Worm (Caenorhabditis elegans) whole organism, young adult: ENCODE data around the gene F08H9.4.

Experiments used
- B0261.1 ChIP-seq: sonication (generic microtip); optimal IDR thresholded peaks from 2 replicates; lab custom pipeline; 2016; ENCODE audit warnings: mild to moderate bottlenecking, missing genetic modification characterization, moderate library complexity, missing compliant biosample characterization
- B0336.3 ChIP-seq: fragments of 200-800 bp; sonication (Bioruptor generic); IDR thresholded peaks from 2 replicates; pipeline ENCODE4 v1.3.6; 2022; ENCODE audit warnings: missing genetic modification characterization, missing compliant biosample characterization
- C17E4.6 ChIP-seq: fragments of 200-800 bp; sonication (Bioruptor generic); IDR thresholded peaks from 2 replicates; pipeline ENCODE4 v1.3.6; 2022; ENCODE audit warnings: missing genetic modification reagents, missing genetic modification characterization, missing compliant biosample characterization
- F10E7.11 ChIP-seq: sonication (generic microtip); optimal IDR thresholded peaks from 2 replicates; lab custom pipeline; 2017; ENCODE audit warnings: mild to moderate bottlenecking, missing genetic modification characterization, moderate library complexity, missing compliant biosample characterization
- F33H1.4 ChIP-seq: fragments of 200-800 bp; sonication (Bioruptor generic); IDR thresholded peaks from 2 replicates; pipeline ENCODE4 v1.3.6; 2022; ENCODE audit warnings: missing genetic modification reagents, missing genetic modification characterization, missing compliant biosample characterization
- Y53G8AR.9 ChIP-seq: fragments of 200-800 bp; sonication (Bioruptor generic); conservative IDR thresholded peaks from 2 replicates; pipeline ENCODE4 v1.3.6; 2022; ENCODE audit warnings: missing genetic modification reagents, missing genetic modification characterization, missing compliant biosample characterization
- Y95B8A.8 ChIP-seq: fragments of 200-800 bp; sonication (Bioruptor generic); IDR thresholded peaks from 2 replicates; pipeline ENCODE4 v1.3.6; 2022; ENCODE audit warnings: missing genetic modification reagents, missing genetic modification characterization, missing compliant biosample characterization
- bed-2 ChIP-seq: fragments of 200-800 bp; sonication (Bioruptor generic); IDR thresholded peaks from 2 replicates; pipeline ENCODE4 v1.3.6; 2022; ENCODE audit warnings: missing genetic modification reagents, missing genetic modification characterization, missing compliant biosample characterization
- ccch-3 ChIP-seq: fragments of 200-800 bp; sonication (Bioruptor generic); optimal IDR thresholded peaks from 2 replicates; lab custom pipeline; 2018; ENCODE audit warnings: mild to moderate bottlenecking, missing genetic modification characterization, missing compliant biosample characterization
- cebp-2 ChIP-seq: fragments of 200-800 bp; sonication (Bioruptor generic); IDR thresholded peaks from 2 replicates; pipeline ENCODE4 v1.3.6; 2022; ENCODE audit warnings: missing genetic modification characterization, missing compliant biosample characterization
- ceh-100 ChIP-seq: fragments of 200-800 bp; sonication (Bioruptor generic); IDR thresholded peaks from 2 replicates; pipeline ENCODE4 v1.3.6; 2022; ENCODE audit warnings: missing genetic modification reagents, missing genetic modification characterization, missing compliant biosample characterization
- ceh-27 ChIP-seq: fragments of 200-800 bp; sonication (Bioruptor generic); optimal IDR thresholded peaks from 2 replicates; lab custom pipeline; 2018; ENCODE audit warnings: mild to moderate bottlenecking, missing genetic modification characterization, moderate library complexity, missing compliant biosample characterization
- die-1 ChIP-seq: sonication (generic microtip); optimal IDR thresholded peaks from 2 replicates; lab custom pipeline; 2016; ENCODE audit warnings: missing genotype, mild to moderate bottlenecking, missing genetic modification characterization, missing compliant biosample characterization
- dpff-1 ChIP-seq: sonication (generic microtip); optimal IDR thresholded peaks from 2 replicates; lab custom pipeline; 2017; ENCODE audit warnings: mild to moderate bottlenecking, missing genetic modification characterization, missing compliant biosample characterization
- efl-1 ChIP-seq: fragments of 150-350 bp; optimal IDR thresholded peaks from 2 replicates; lab custom pipeline; 2014; ENCODE audit warnings: missing biosample characterization, missing genetic modification reagents, missing genetic modification characterization
- egrh-3 ChIP-seq: fragments of 200-800 bp; sonication (Bioruptor generic); IDR thresholded peaks from 2 replicates; pipeline ENCODE4 v1.3.6; 2022; ENCODE audit warnings: missing genetic modification reagents, missing genetic modification characterization, missing compliant biosample characterization
- fkh-3 ChIP-seq: sonication (generic microtip); optimal IDR thresholded peaks from 2 replicates; lab custom pipeline; 2016; ENCODE audit warnings: mild to moderate bottlenecking, missing genetic modification characterization, missing compliant biosample characterization
- gei-17 ChIP-seq: fragments of 200-800 bp; sonication (Bioruptor generic); optimal IDR thresholded peaks from 2 replicates; lab custom pipeline; 2018; ENCODE audit warnings: mild to moderate bottlenecking, missing genetic modification characterization, missing compliant biosample characterization
- him-1 ChIP-seq: sonication (generic microtip); optimal IDR thresholded peaks from 2 replicates; lab custom pipeline; 2016; ENCODE audit warnings: missing genotype, missing genetic modification reagents, missing genetic modification characterization, missing compliant biosample characterization
- hlh-26 ChIP-seq: fragments of 200-800 bp; sonication (Bioruptor generic); conservative IDR thresholded peaks from 2 replicates; pipeline ENCODE4 v1.3.6; 2022; ENCODE audit warnings: missing genetic modification reagents, missing genetic modification characterization, missing compliant biosample characterization
- hsf-1 ChIP-seq: fragments of 200-800 bp; sonication (Bioruptor generic); IDR thresholded peaks from 2 replicates; pipeline ENCODE4 v1.3.6; 2022; ENCODE audit warnings: missing genetic modification reagents, missing genetic modification characterization, missing compliant biosample characterization
- lir-1 ChIP-seq: fragments of 200-800 bp; sonication (Bioruptor generic); conservative IDR thresholded peaks from 2 replicates; pipeline ENCODE4 v1.3.6; 2022; ENCODE audit warnings: missing genetic modification reagents, missing genetic modification characterization, missing compliant biosample characterization
- lsl-1 ChIP-seq: fragments of 200-800 bp; sonication (Bioruptor generic); optimal IDR thresholded peaks from 2 replicates; lab custom pipeline; 2018; ENCODE audit warnings: mild to moderate bottlenecking, missing genetic modification characterization, moderate library complexity, missing compliant biosample characterization
- madf-3 ChIP-seq: fragments of 200-800 bp; sonication (Bioruptor generic); IDR thresholded peaks from 2 replicates; pipeline ENCODE4 v1.3.6; 2022; ENCODE audit warnings: missing genetic modification reagents, missing genetic modification characterization, missing compliant biosample characterization
- nfya-1 ChIP-seq: sonication (generic microtip); optimal IDR thresholded peaks from 2 replicates; lab custom pipeline; 2017; ENCODE audit warnings: antibody characterized with exemption, missing compliant biosample characterization, missing genetic modification characterization, borderline replicate concordance; ENCODE audit not compliant: insufficient read depth
- nfyb-1 ChIP-seq: fragments of 200-800 bp; sonication (Bioruptor generic); IDR thresholded peaks from 2 replicates; pipeline ENCODE4 v1.3.6; 2022; ENCODE audit warnings: missing genetic modification reagents, missing genetic modification characterization, missing compliant biosample characterization
- nhr-90 ChIP-seq: sonication (generic microtip); optimal IDR thresholded peaks from 2 replicates; lab custom pipeline; 2016; ENCODE audit warnings: missing genotype, mild to moderate bottlenecking, missing genetic modification characterization, missing compliant biosample characterization
- repo-1 ChIP-seq: sonication (generic microtip); optimal IDR thresholded peaks from 2 replicates; lab custom pipeline; 2017; ENCODE audit warnings: mild to moderate bottlenecking, missing genetic modification characterization, missing compliant biosample characterization
- rpc-1 ChIP-seq, 2 experiments: fragments of 150-350 bp in 1 of 2; sonication (generic microtip) in 1 of 2; optimal IDR thresholded peaks; 2 replicates each; lab custom pipeline; 2014 to 2018; ENCODE audit warnings: missing biosample characterization in 1 of 2, missing genetic modification characterization in 1 of 2, missing genetic modification reagents in 1 of 2, missing genotype in 1 of 2
- snpc-1.1 ChIP-seq: sonication (generic microtip); optimal IDR thresholded peaks from 2 replicates; lab custom pipeline; 2017; ENCODE audit warnings: missing genetic modification characterization, mild to moderate bottlenecking, missing compliant biosample characterization, antibody characterized with exemption, moderate library complexity, missing genotype, missing genetic modification reagents; ENCODE audit not compliant: insufficient read depth
- snpc-1.3 ChIP-seq: sonication (generic microtip); optimal IDR thresholded peaks from 2 replicates; lab custom pipeline; 2017; ENCODE audit warnings: missing genetic modification characterization, mild to moderate bottlenecking, missing compliant biosample characterization, antibody characterized with exemption, moderate library complexity, missing genotype, missing genetic modification reagents; ENCODE audit not compliant: insufficient read depth
- snpc-3.4 ChIP-seq: sonication (generic microtip); optimal IDR thresholded peaks from 2 replicates; lab custom pipeline; 2017; ENCODE audit warnings: missing genetic modification characterization, mild to moderate bottlenecking, missing compliant biosample characterization, antibody characterized with exemption, moderate library complexity, missing genotype, missing genetic modification reagents
- snpc-4 ChIP-seq, 5 experiments: fragments of 150-350 bp in 1 of 5; sonication (generic microtip) in 4 of 5; optimal IDR thresholded peaks; 2 replicates each; lab custom pipeline; 2014 to 2018; ENCODE audit warnings: missing genetic modification characterization in 5 of 5, missing biosample characterization in 3 of 5, antibody characterized with exemption in 2 of 5, mild to moderate bottlenecking in 2 of 5, missing compliant biosample characterization in 2 of 5, missing genotype in 2 of 5, moderate library complexity in 2 of 5, missing genetic modification reagents in 1 of 5
- sptf-2 ChIP-seq: fragments of 200-800 bp; sonication (Bioruptor generic); optimal IDR thresholded peaks from 2 replicates; lab custom pipeline; 2018; ENCODE audit warnings: mild to moderate bottlenecking, missing genetic modification characterization, missing compliant biosample characterization
- tbp1 ChIP-seq: fragments of 200-800 bp; sonication (Bioruptor generic); optimal IDR thresholded peaks from 2 replicates; lab custom pipeline; 2018; ENCODE audit warnings: mild to moderate bottlenecking, missing genetic modification characterization, missing compliant biosample characterization
- unc-62 ChIP-seq: fragments of 150-350 bp; optimal IDR thresholded peaks from 2 replicates; lab custom pipeline; 2014; ENCODE audit warnings: missing biosample characterization, missing genetic modification reagents, missing genetic modification characterization
- xnd-1 ChIP-seq: sonication (generic microtip); optimal IDR thresholded peaks from 2 replicates; lab custom pipeline; 2016; ENCODE audit warnings: missing genotype, missing genetic modification reagents, missing genetic modification characterization, missing compliant biosample characterization
- zfh-2 ChIP-seq: fragments of 200-800 bp; sonication (Bioruptor generic); conservative IDR thresholded peaks from 2 replicates; pipeline ENCODE4 v1.3.6; 2022; ENCODE audit warnings: missing genetic modification reagents, missing genetic modification characterization, missing compliant biosample characterization
- ztf-22 ChIP-seq: fragments of 200-800 bp; sonication (Bioruptor generic); optimal IDR thresholded peaks from 2 replicates; lab custom pipeline; 2018; ENCODE audit warnings: mild to moderate bottlenecking, missing genetic modification characterization, moderate library complexity, missing compliant biosample characterization
- ztf-3 ChIP-seq: fragments of 200-800 bp; sonication (Bioruptor generic); optimal IDR thresholded peaks from 2 replicates; lab custom pipeline; 2018; ENCODE audit warnings: mild to moderate bottlenecking, missing genetic modification characterization, missing compliant biosample characterization
- ztf-6 ChIP-seq: fragments of 200-800 bp; sonication (Bioruptor generic); IDR thresholded peaks from 2 replicates; pipeline ENCODE4 v1.3.6; 2022; ENCODE audit warnings: missing genetic modification reagents, missing genetic modification characterization, missing compliant biosample characterization

F08H9.4 gene

DNA sequence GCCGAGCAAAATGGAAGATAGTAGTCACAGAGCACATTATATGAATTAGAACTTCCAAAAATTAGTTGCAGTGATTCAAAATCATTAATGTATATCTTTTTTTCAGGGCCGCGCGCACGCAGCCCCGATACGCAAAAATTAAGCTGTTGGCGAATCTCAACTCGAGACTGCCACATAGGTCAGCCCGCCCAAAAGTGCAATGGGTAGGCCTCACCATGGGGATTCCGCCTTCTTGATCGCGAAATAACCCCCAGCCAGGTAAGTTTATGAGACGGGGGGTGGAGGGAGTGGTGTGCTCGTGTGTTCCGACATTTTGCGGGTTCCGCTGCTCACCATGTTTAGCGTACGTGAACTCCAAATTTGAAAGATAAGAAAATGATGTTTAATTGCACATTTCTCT lies 1.1 kb downstream of the F08H9.4 start, which contains the start of gene F08H9.3 (continued):
- TF ChIP-seq egrh-3 (peak; percentile 62), snpc-1.3 (peak; percentile 64), bed-2 (GFP tag; lab: Robert Waterston, UW) (0 out of 2 replicates have a peak, but pooled peaks have one; percentile 48), B0336.3 (GFP tag; lab: Robert Waterston, UW) (peak; percentile 52; the same call in 1 of the 2 replicates), efl-1 (peak; percentile 10), hsf-1 (GFP tag; lab: Robert Waterston, UW) (peak; percentile 57; the same call in 1 of the 2 replicates)

DNA sequence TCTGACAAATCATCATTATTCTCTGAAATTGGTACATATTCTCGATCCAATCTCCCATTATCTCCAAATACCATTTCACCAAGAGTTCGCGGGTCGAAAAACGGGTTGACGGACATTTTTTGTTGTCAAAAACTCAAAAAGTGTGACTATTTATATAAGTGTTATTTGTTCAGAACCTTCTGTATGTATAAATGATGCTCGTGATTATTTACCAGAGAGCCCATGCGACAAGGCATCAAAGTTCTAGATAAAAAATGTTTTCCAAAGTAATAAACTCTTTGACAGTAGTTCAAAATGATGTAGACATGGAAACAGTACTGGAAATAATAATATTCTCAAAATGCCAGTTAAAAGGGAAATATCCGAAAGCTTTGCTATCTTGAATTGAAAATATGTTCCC lies 1.6 kb downstream of the F08H9.4 start:
- TF ChIP-seq hlh-26 (GFP tag; lab: Robert Waterston, UW), result no peak
- TF ChIP-seq ceh-100 (GFP tag; lab: Robert Waterston, UW), result no peak

DNA sequence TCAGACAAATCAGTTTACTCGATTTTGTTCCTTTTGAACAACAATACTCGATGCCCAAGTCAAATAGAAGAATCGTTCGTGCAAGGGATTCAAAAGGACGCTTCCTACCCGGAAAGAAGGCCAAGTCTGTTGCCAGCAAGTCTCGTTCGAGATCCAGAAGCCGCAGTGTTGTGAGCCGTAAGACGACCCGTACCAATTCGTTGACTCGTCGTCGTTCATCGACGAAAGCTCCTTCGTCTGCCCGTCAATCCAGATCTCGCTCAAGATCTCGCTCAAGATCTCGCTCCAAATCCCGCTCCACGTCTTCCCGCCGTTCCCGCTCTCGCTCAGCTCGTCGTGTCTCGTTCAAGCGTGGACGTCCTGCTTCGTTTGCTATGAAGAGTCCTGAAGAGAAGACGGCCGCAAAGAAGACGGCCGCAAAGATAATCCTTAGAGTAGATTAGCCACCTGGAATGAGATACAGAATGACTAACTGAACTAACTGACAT lies 3.6 kb downstream of the F08H9.4 start, which contains the start of gene F08H9.2:
Gene F08H9.2 (plus strand): TSS at position 51 of the 488 bp plus-strand sequence.
- TF ChIP-seq gei-17 (GFP tag; lab: Kevin White, UChicago) (no peak), ceh-27 (GFP tag; lab: Kevin White, UChicago) (no peak), nfyb-1 (GFP tag; lab: Robert Waterston, UW) (0 out of 2 replicates have a peak, but pooled peaks have one; percentile 15), sptf-2 (GFP tag; lab: Kevin White, UChicago) (no peak), snpc-4 (GFP tag; optimal IDR thresholded peaks at IDR 0.05; lab: Kevin White, UChicago) (no peak), snpc-4 (tag; optimal IDR thresholded peaks at IDR 0.05; lab: Kevin White, UChicago) (no peak), zfh-2 (GFP tag; lab: Robert Waterston, UW) (peak; percentile 76), Y53G8AR.9 (no peak), repo-1 (tag; lab: Kevin White, UChicago) (no peak), snpc-1.1 (tag; lab: Kevin White, UChicago) (no peak), lsl-1 (GFP tag; lab: Kevin White, UChicago) (no peak), unc-62 (GFP tag; lab: Kevin White, UChicago) (no peak), die-1 (tag; lab: Kevin White, UChicago) (no peak), xnd-1 (tag; lab: Kevin White, UChicago) (no peak), madf-3 (GFP tag; lab: Robert Waterston, UW) (no peak)
- TF ChIP-seq, all 124 proteins: peak for 2

DNA sequence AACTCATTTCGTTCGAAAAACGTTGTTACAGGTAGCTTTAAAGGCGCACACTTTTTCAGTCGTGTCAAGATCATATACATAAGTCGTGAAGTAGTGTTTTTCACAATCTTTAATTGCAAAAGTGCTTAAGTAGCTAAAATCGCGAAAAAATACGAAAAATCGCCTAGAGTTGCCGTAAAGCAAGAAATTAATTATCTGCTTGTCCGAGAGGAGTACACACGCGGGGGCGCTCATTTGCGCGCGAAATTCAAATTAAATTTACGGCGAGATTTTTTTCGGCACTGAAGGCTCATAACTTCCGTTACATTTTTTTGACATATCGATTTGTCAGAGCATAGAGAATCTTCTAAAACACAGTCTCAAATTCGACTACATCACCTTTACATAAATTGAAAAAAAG lies 4.1 kb downstream of the F08H9.4 start:
- no peak for TF ChIP-seq rpc-1 (optimal IDR thresholded peaks at IDR 0.05; lab: Kevin White, UChicago)
- no peak for TF ChIP-seq rpc-1 (tag; optimal IDR thresholded peaks at IDR 0.05; lab: Kevin White, UChicago)
- no peak for TF ChIP-seq F10E7.11 (tag; lab: Kevin White, UChicago)
- no peak for TF ChIP-seq ztf-6 (GFP tag; lab: Robert Waterston, UW)
- TF ChIP-seq fkh-3 (tag; lab: Kevin White, UChicago), result no peak
- TF ChIP-seq ztf-22 (GFP tag; lab: Kevin White, UChicago), result no peak
- no peak for TF ChIP-seq snpc-3.4 (tag; lab: Kevin White, UChicago)
- no peak for TF ChIP-seq nhr-90 (tag; lab: Kevin White, UChicago)
- TF ChIP-seq B0336.3 (GFP tag; lab: Robert Waterston, UW), result no peak
- no peak for TF ChIP-seq lsl-1 (GFP tag; lab: Kevin White, UChicago)
- TF ChIP-seq dpff-1, result no peak
- TF ChIP-seq bed-2 (GFP tag; lab: Robert Waterston, UW), result no peak
- no peak for TF ChIP-seq C17E4.6 (GFP tag; lab: Robert Waterston, UW)
- peak; percentile 5 for TF ChIP-seq xnd-1 (tag; lab: Kevin White, UChicago)
- no peak for TF ChIP-seq lir-1
- no peak for TF ChIP-seq ccch-3 (GFP tag; lab: Kevin White, UChicago)
- TF ChIP-seq Y95B8A.8 (GFP tag; lab: Robert Waterston, UW), result no peak
- 0 out of 2 replicates have a peak, but pooled peaks have one; percentile 11 for TF ChIP-seq F33H1.4 (GFP tag; lab: Robert Waterston, UW)
- TF ChIP-seq him-1 (tag; lab: Kevin White, UChicago), result peak; percentile 17
- no peak for TF ChIP-seq ztf-3
- TF ChIP-seq cebp-2 (GFP tag; lab: Robert Waterston, UW), result no peak
- TF ChIP-seq B0261.1 (tag; lab: Kevin White, UChicago), result no peak
- no peak for TF ChIP-seq egrh-3
- no peak for TF ChIP-seq tbp1 (GFP tag; lab: Kevin White, UChicago)
- no peak for TF ChIP-seq nfya-1
